Worm (Caenorhabditis elegans) whole organism, L4 larva: ENCODE measurements around the gene F22F7.2.

Experiments
- F37D6.2 ChIP-seq: sonication (generic microtip); optimal IDR thresholded peaks from 2 replicates; lab custom pipeline; 2016; ENCODE audit warnings: mild to moderate bottlenecking, missing genetic modification characterization, missing compliant biosample characterization
- F44E2.7 ChIP-seq: fragments of 200-800 bp; sonication (Bioruptor generic); IDR thresholded peaks from 2 replicates; pipeline ENCODE4 v2.1.2; 2022; ENCODE audit warnings: missing genetic modification characterization, missing compliant biosample characterization
- R02D3.7 ChIP-seq: fragments of 150-350 bp; sonication (generic microtip); optimal IDR thresholded peaks from 3 replicates; lab custom pipeline; 2014; ENCODE audit warnings: missing biosample characterization, missing genetic modification characterization
- T26A8.4 ChIP-seq: fragments of 200-800 bp; sonication (Bioruptor generic); IDR thresholded peaks from 2 replicates; pipeline ENCODE4 v1.3.6; 2022; ENCODE audit warnings: missing genetic modification characterization, missing compliant biosample characterization
- Y48G9A.11 ChIP-seq: fragments of 200-800 bp; sonication (Bioruptor generic); IDR thresholded peaks from 2 replicates; pipeline ENCODE4 v1.3.6; 2022; ENCODE audit warnings: missing genetic modification reagents, missing genetic modification characterization, missing compliant biosample characterization
- aha-1 ChIP-seq: fragments of 150-350 bp; peaks from one replicate; lab custom pipeline; 2014; ENCODE audit warnings: missing biosample characterization, missing genetic modification characterization
- aly-2 ChIP-seq: sonication (generic microtip); optimal IDR thresholded peaks from 2 replicates; lab custom pipeline; 2018; ENCODE audit warnings: missing biosample characterization, missing genetic modification characterization
- attf-4 ChIP-seq: sonication (generic microtip); optimal IDR thresholded peaks from 3 replicates; lab custom pipeline; 2017; ENCODE audit warnings: missing biosample characterization, missing genetic modification characterization
- ceh-32 ChIP-seq: sonication (generic microtip); optimal IDR thresholded peaks from 2 replicates; lab custom pipeline; 2016; ENCODE audit warnings: mild to moderate bottlenecking, missing genetic modification characterization, missing compliant biosample characterization; ENCODE audit not compliant: poor library complexity
- ceh-62 ChIP-seq: sonication (generic microtip); optimal IDR thresholded peaks from 2 replicates; lab custom pipeline; 2017; ENCODE audit warnings: missing biosample characterization, missing genetic modification characterization
- ceh-82 ChIP-seq: sonication (generic microtip); optimal IDR thresholded peaks from 2 replicates; lab custom pipeline; 2017; ENCODE audit warnings: missing biosample characterization, missing genetic modification characterization
- daf-12 ChIP-seq: fragments of 150-350 bp; optimal IDR thresholded peaks from 2 replicates; lab custom pipeline; 2014; ENCODE audit warnings: missing biosample characterization, missing genetic modification reagents, missing genetic modification characterization
- daf-8 ChIP-seq: fragments of 200-800 bp; sonication (Bioruptor generic); IDR thresholded peaks from 2 replicates; pipeline ENCODE4 v1.3.6; 2022; ENCODE audit warnings: missing genetic modification characterization, missing compliant biosample characterization
- dmd-8 ChIP-seq: fragments of 200-800 bp; sonication (Bioruptor generic); IDR thresholded peaks from 2 replicates; pipeline ENCODE4 v1.3.6; 2022; ENCODE audit warnings: missing genetic modification characterization, missing compliant biosample characterization
- egl-43 ChIP-seq: fragments of 200-800 bp; sonication (Bioruptor generic); IDR thresholded peaks from 2 replicates; pipeline ENCODE4 v1.3.6; 2022; ENCODE audit warnings: missing genetic modification reagents, missing genetic modification characterization, missing compliant biosample characterization
- fkh-10 ChIP-seq: fragments of 150-350 bp; optimal IDR thresholded peaks from 2 replicates; lab custom pipeline; 2014; ENCODE audit warnings: missing biosample characterization, missing genetic modification reagents, missing genetic modification characterization
- fos-1 ChIP-seq: fragments of 150-350 bp; optimal IDR thresholded peaks from 2 replicates; lab custom pipeline; 2014; ENCODE audit warnings: missing biosample characterization, missing genetic modification characterization
- gei-8 ChIP-seq: fragments of 200-800 bp; sonication (Bioruptor generic); optimal IDR thresholded peaks from 2 replicates; lab custom pipeline; 2018; ENCODE audit warnings: mild to moderate bottlenecking, missing genetic modification characterization, missing compliant biosample characterization
- hif-1 ChIP-seq, 2 experiments: sonication (generic microtip); optimal IDR thresholded peaks; 2 replicates each; lab custom pipeline; 2016 to 2017; ENCODE audit warnings: missing compliant biosample characterization in 2 of 2, missing genetic modification characterization in 2 of 2, missing genetic modification reagents in 2 of 2, missing genotype in 2 of 2, mild to moderate bottlenecking in 1 of 2
- hlh-30 ChIP-seq: sonication (generic microtip); optimal IDR thresholded peaks from 2 replicates; lab custom pipeline; 2017; ENCODE audit warnings: antibody characterized with exemption, mild to moderate bottlenecking, missing genetic modification characterization, missing compliant biosample characterization; ENCODE audit not compliant: insufficient read depth
- lim-7 ChIP-seq: fragments of 200-800 bp; sonication (Bioruptor generic); IDR thresholded peaks from 2 replicates; pipeline ENCODE4 v1.3.6; 2022; ENCODE audit warnings: missing genetic modification characterization, missing compliant biosample characterization
- lin-1 ChIP-seq: fragments of 200-800 bp; sonication (Bioruptor generic); IDR thresholded peaks from 2 replicates; pipeline ENCODE4 v1.3.6; 2022; ENCODE audit warnings: missing genetic modification reagents, missing genetic modification characterization, missing compliant biosample characterization
- lin-13 ChIP-seq: fragments of 150-350 bp; optimal IDR thresholded peaks from 2 replicates; lab custom pipeline; 2014; ENCODE audit warnings: missing biosample characterization, missing genetic modification reagents, missing genetic modification characterization
- lin-38 ChIP-seq: fragments of 200-800 bp; sonication (Bioruptor generic); IDR thresholded peaks from 2 replicates; pipeline ENCODE4 v1.3.6; 2022; ENCODE audit warnings: missing genetic modification reagents, missing genetic modification characterization, missing compliant biosample characterization
- lir-3 ChIP-seq: sonication (generic microtip); optimal IDR thresholded peaks from 2 replicates; lab custom pipeline; 2016; ENCODE audit warnings: mild to moderate bottlenecking, missing genetic modification characterization, missing compliant biosample characterization
- madf-5 ChIP-seq, 2 experiments: fragments of 200-800 bp; sonication (Bioruptor generic); IDR thresholded peaks; 2 replicates each; pipeline ENCODE4 v1.3.6; 2022; ENCODE audit warnings: missing compliant biosample characterization in 2 of 2, missing genetic modification characterization in 2 of 2
- mes-2 ChIP-seq: sonication (generic microtip); optimal IDR thresholded peaks from 2 replicates; lab custom pipeline; 2016; ENCODE audit warnings: missing genotype, mild to moderate bottlenecking, missing genetic modification characterization, missing compliant biosample characterization; ENCODE audit not compliant: poor library complexity, severe bottlenecking
- nhr-102 ChIP-seq: sonication (generic microtip); optimal IDR thresholded peaks from 2 replicates; lab custom pipeline; 2016; ENCODE audit warnings: mild to moderate bottlenecking, missing genetic modification characterization, moderate library complexity, missing compliant biosample characterization
- nhr-11 ChIP-seq: fragments of 150-350 bp; optimal IDR thresholded peaks from 2 replicates; lab custom pipeline; 2014; ENCODE audit warnings: missing biosample characterization, missing genetic modification characterization
- nhr-237 ChIP-seq: sonication (generic microtip); optimal IDR thresholded peaks from 2 replicates; lab custom pipeline; 2017; ENCODE audit warnings: missing biosample characterization, missing genetic modification characterization
- nhr-28 ChIP-seq: fragments of 150-350 bp; optimal IDR thresholded peaks from 2 replicates; lab custom pipeline; 2014; ENCODE audit warnings: missing biosample characterization, missing genetic modification characterization
- pha-4 ChIP-seq, 2 experiments: fragments of 150-350 bp in 1 of 2; fragments of 200-800 bp in 1 of 2; sonication (Bioruptor generic) in 1 of 2; IDR thresholded peaks in 1 of 2; optimal IDR thresholded peaks in 1 of 2; 2 replicates each; pipeline versions ENCODE4 v1.3.6 to Lab custom; 2014 to 2022; ENCODE audit warnings: missing genetic modification characterization in 2 of 2, missing genetic modification reagents in 2 of 2, missing biosample characterization in 1 of 2, missing compliant biosample characterization in 1 of 2
- pqm-1 ChIP-seq: sonication (generic microtip); optimal IDR thresholded peaks from 2 replicates; lab custom pipeline; 2017; ENCODE audit warnings: missing biosample characterization, missing genetic modification characterization
- set-16 ChIP-seq: fragments of 200-800 bp; sonication (Bioruptor generic); IDR thresholded peaks from 2 replicates; pipeline ENCODE4 v1.3.6; 2022; ENCODE audit warnings: missing genetic modification reagents, missing genetic modification characterization, missing compliant biosample characterization
- unc-130 ChIP-seq: sonication (generic microtip); optimal IDR thresholded peaks from 2 replicates; lab custom pipeline; 2016; ENCODE audit warnings: missing genetic modification reagents, missing genetic modification characterization, missing compliant biosample characterization
- zip-2 ChIP-seq: fragments of 150-350 bp; optimal IDR thresholded peaks from 2 replicates; lab custom pipeline; 2014; ENCODE audit warnings: missing biosample characterization, missing genetic modification characterization

The F22F7.2 gene

DNA sequence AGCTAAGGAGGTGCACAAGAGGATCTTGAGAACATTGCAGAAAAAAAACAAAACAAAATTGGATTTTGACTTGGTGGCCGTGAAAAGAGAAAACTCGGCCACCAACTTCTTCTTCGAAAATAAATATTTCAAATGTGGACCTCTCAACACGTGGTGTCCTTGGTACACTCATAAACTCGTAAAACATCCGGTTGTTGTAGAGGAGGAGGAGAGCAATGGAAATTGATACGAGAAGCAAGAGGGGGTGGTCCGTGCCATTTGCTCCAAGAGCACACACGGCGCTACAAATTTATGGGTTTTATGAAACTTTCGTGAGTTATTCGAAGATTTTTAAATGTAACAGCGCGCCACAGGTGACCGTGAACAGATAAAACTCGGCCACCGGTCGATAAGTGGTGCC, 40.7 kb upstream of the F22F7.2 start (continued):
- no peak for TF ChIP-seq lir-3 (tag; lab: Kevin White, UChicago)
- TF ChIP-seq fkh-10 (GFP tag; lab: Kevin White, UChicago) = no peak
- TF ChIP-seq, all 104 proteins: peak for 0

DNA sequence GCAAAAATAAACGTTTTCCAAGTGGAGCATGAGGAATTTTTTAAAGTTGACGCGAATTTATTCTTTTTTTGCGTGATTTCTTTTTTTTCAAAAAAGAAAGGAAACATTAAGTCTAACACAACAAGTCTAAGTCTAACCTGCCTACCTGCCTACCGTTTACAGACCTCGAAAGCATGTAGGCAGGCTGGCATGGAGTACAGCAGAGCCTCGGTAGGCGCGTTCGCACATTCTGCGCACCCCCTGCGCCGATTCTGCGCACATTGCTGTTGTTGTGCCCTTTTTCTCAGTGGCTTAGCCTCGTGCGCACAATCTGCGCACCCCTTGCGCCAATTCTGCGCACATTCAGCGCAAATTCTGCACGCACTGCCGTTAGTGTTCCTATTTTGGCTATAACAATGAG, 38.7 kb upstream of the F22F7.2 start:
- TF ChIP-seq aha-1 (tag; lab: Kevin White, UChicago) (peak; percentile 93), set-16 (GFP tag; lab: Robert Waterston, UW) (peak; percentile 48; the same call in 1 of the 2 replicates), lin-38 (GFP tag; lab: Robert Waterston, UW) (no peak), pha-4 (GFP tag; IDR thresholded peaks at IDR 0.05; lab: Robert Waterston, UW) (no peak), pha-4 (tag; optimal IDR thresholded peaks at IDR 0.05; lab: Kevin White, UChicago) (no peak), lim-7 (no peak)

- peak; percentile 78 for TF ChIP-seq set-16 (GFP tag; lab: Robert Waterston, UW)
- TF ChIP-seq F44E2.7 (GFP tag; lab: Robert Waterston, UW) = 0 out of 2 replicates have a peak, but pooled peaks have one; percentile 33
- TF ChIP-seq egl-43 = peak; percentile 65; the same call in 1 of the 2 replicates
Measured at ce11 chrV:2085745-2086267, 36.8 kb upstream of the F22F7.2 start, which contains the start of gene F36F12.3. Gene F36F12.3 (plus strand): TSS chrV:2085795.

ce11 chrV:2090321-2090720, 32.3 kb upstream of the F22F7.2 start, which contains the start of gene ztf-28:
Gene ztf-28 (plus strand): TSS chrV:2090669.
- 0 out of 2 replicates have a peak, but pooled peaks have one; percentile 8 for TF ChIP-seq lin-38 (GFP tag; lab: Robert Waterston, UW)
- peak; percentile 48; the same call in 1 of the 2 replicates for TF ChIP-seq Y48G9A.11 (GFP tag; lab: Robert Waterston, UW)
- peak; percentile 69 for TF ChIP-seq aha-1 (tag; lab: Kevin White, UChicago)
- TF ChIP-seq, all 104 proteins: peak for 3; not testable (repeated sequence) for 101

DNA sequence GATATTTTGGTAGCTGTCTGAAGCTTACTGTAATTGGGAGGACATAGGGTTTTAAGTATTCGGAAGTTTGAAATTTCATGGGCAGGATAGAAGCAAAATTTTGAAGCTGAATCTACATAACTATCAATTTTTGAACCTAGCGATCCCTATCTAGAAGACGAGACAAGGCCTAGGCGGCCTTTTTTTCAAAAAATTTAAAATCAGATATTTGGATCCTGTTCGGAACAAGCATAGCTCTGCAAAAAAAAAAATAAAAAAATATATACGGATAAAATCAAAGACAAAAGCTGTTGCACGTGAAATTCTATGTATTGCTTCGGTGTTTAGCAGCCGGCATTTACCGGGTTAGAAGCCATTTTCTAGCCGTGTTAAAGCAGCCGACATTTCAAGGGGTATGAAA, 27.4 kb upstream of the F22F7.2 start, which contains the start of gene F36F12.2:
TSS of gene F36F12.2 (minus strand) at position 101 of the 400 bp plus-strand sequence.
- TF ChIP-seq R02D3.7 (tag; lab: Kevin White, UChicago) (no peak), aly-2 (tag; lab: Kevin White, UChicago) (no peak), Y48G9A.11 (GFP tag; lab: Robert Waterston, UW) (no peak), hif-1 (tag; optimal IDR thresholded peaks at IDR 0.05; lab: Kevin White, UChicago) (no peak), nhr-11 (tag; lab: Kevin White, UChicago) (no peak), fos-1 (tag; lab: Kevin White, UChicago) (no peak), F44E2.7 (GFP tag; lab: Robert Waterston, UW) (no peak), nhr-237 (tag; lab: Kevin White, UChicago) (no peak), nhr-102 (no peak), lin-1 (GFP tag; lab: Robert Waterston, UW) (no peak), attf-4 (tag; lab: Kevin White, UChicago) (no peak), hlh-30 (tag; lab: Kevin White, UChicago) (no peak)

DNA sequence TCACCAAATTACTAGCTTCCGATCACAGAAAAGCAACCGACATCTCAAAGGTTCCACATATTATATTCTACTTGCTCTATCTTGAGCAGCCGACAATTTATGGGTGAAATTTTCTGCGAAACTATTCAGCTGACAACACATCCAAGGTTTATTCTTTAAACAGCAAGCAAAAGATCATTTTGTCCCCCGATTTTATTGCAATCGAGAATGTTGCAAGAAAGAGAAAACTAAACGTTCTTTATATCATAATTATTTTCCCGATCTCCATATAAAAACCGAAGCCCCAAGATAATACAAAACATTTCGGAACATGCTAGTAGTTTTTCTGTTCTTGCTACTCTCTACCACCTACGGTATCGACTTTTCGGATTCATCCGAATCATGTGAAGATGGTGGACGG, 26.8 kb upstream of the F22F7.2 start, which contains the start of gene clec-207:
TSS of gene clec-207 (plus strand) at position 301 of the 400 bp plus-strand sequence.
- TF ChIP-seq daf-8 (GFP tag; lab: Robert Waterston, UW) (no peak), T26A8.4 (no peak), ceh-32 (tag; lab: Kevin White, UChicago) (no peak), mes-2 (tag; lab: Kevin White, UChicago) (no peak), madf-5 (GFP tag; IDR thresholded peaks at IDR 0.05; lab: Robert Waterston, UW) (no peak), daf-12 (tag; lab: Kevin White, UChicago) (no peak), lin-13 (no peak), F37D6.2 (tag; lab: Kevin White, UChicago) (no peak), gei-8 (GFP tag; lab: Kevin White, UChicago) (no peak), hif-1 (tag; optimal IDR thresholded peaks at IDR 0.05; lab: Kevin White, UChicago) (no peak), fkh-10 (GFP tag; lab: Kevin White, UChicago) (no peak), nhr-28 (no peak), zip-2 (tag; lab: Kevin White, UChicago) (no peak), ceh-62 (tag; lab: Kevin White, UChicago) (no peak), egl-43 (no peak), ceh-82 (tag; lab: Kevin White, UChicago) (no peak), pqm-1 (tag; lab: Kevin White, UChicago) (no peak), dmd-8 (GFP tag; lab: Robert Waterston, UW) (no peak), unc-130 (GFP tag; lab: Kevin White, UChicago) (no peak)
